Fruit fly (Drosophila melanogaster) whole organism, embryonic: ENCODE data around the gene Rlb1.
A peak's percentile ranks its signal among the peaks of the same experiment; 100 is the strongest.

Source experiments
- BtbVII ChIP-seq: fragments of 200-800 bp; sonication (Bioruptor generic); optimal IDR thresholded peaks from 3 replicates; lab custom pipeline; 2017; ENCODE audit warnings: missing biosample characterization, mild to moderate bottlenecking, missing genetic modification characterization
- CG1024 ChIP-seq: fragments of 200-800 bp; sonication (Bioruptor generic); IDR thresholded peaks from 2 replicates; pipeline ENCODE4 v1.3.6; 2022; ENCODE audit warnings: missing biosample characterization, missing genetic modification characterization
- CG10462 ChIP-seq: fragments of 200-800 bp; sonication (Bioruptor generic); optimal IDR thresholded peaks from 2 replicates; lab custom pipeline; 2016; ENCODE audit warnings: missing biosample characterization, missing genetic modification characterization
- CG13424 ChIP-seq: fragments of 200-800 bp; sonication (Bioruptor generic); optimal IDR thresholded peaks from 2 replicates; lab custom pipeline; 2019; ENCODE audit warnings: missing biosample characterization, mild to moderate bottlenecking, missing genetic modification characterization, moderate library complexity
- CG15011 ChIP-seq: fragments of 200-800 bp; sonication (Bioruptor generic); optimal IDR thresholded peaks from 3 replicates; lab custom pipeline; 2018; ENCODE audit warnings: missing biosample characterization, mild to moderate bottlenecking, missing genetic modification characterization
- CG15514 ChIP-seq: fragments of 200-800 bp; sonication (Bioruptor generic); optimal IDR thresholded peaks from 3 replicates; lab custom pipeline; 2017; ENCODE audit warnings: missing biosample characterization, missing genetic modification characterization, mild to moderate bottlenecking, moderate library complexity, missing genetic modification reagents
- CG16779 ChIP-seq: fragments of 200-800 bp; sonication (Bioruptor generic); IDR thresholded peaks from 2 replicates; pipeline ENCODE4 v1.3.6; 2022; ENCODE audit warnings: missing biosample characterization, missing genetic modification characterization
- CG17912 ChIP-seq: fragments of 200-800 bp; sonication (Bioruptor generic); optimal IDR thresholded peaks from 2 replicates; lab custom pipeline; 2018; ENCODE audit warnings: missing biosample characterization, mild to moderate bottlenecking, missing genetic modification characterization
- CG1832 ChIP-seq: fragments of 200-800 bp; sonication (Bioruptor generic); optimal IDR thresholded peaks from 2 replicates; lab custom pipeline; 2017; ENCODE audit warnings: missing biosample characterization, mild to moderate bottlenecking, missing genetic modification characterization, inconsistent platforms
- CG2712 ChIP-seq: fragments of 200-800 bp; optimal IDR thresholded peaks from 3 replicates; lab custom pipeline; 2019; ENCODE audit warnings: missing biosample characterization, mild to moderate bottlenecking, missing genetic modification characterization, moderate library complexity
- CG31365 ChIP-seq: fragments of 200-800 bp; sonication (Bioruptor generic); optimal IDR thresholded peaks from 2 replicates; lab custom pipeline; 2018; ENCODE audit warnings: missing biosample characterization, mild to moderate bottlenecking, missing genetic modification characterization
- CG34224 ChIP-seq: fragments of 200-800 bp; sonication (Bioruptor generic); IDR thresholded peaks from 3 replicates; pipeline ENCODE4 v1.3.6; 2022; ENCODE audit warnings: missing biosample characterization, missing genetic modification characterization; ENCODE audit not compliant: partially characterized antibody
- CG3847 ChIP-seq: fragments of 200-800 bp; sonication (Bioruptor generic); IDR thresholded peaks from 2 replicates; pipeline ENCODE4 v1.3.6; 2022; ENCODE audit warnings: missing biosample characterization, missing genetic modification characterization
- CG42726 ChIP-seq: fragments of 200-800 bp; sonication (Bioruptor generic); IDR thresholded peaks from 2 replicates; pipeline ENCODE4 v1.3.6; 2022; ENCODE audit warnings: missing biosample characterization, missing genetic modification characterization; ENCODE audit not compliant: partially characterized antibody
- CG5245 ChIP-seq: fragments of 200-800 bp; sonication (Bioruptor generic); optimal IDR thresholded peaks from 3 replicates; lab custom pipeline; 2016; ENCODE audit warnings: missing biosample characterization, missing genetic modification characterization
- CG6175 ChIP-seq: fragments of 200-800 bp; sonication (Bioruptor generic); IDR thresholded peaks from 3 replicates; pipeline ENCODE4 v1.3.6; 2022; ENCODE audit warnings: missing biosample characterization, missing genetic modification characterization
- CG7271 ChIP-seq: fragments of 200-800 bp; sonication (Bioruptor generic); optimal IDR thresholded peaks from 2 replicates; lab custom pipeline; 2018; ENCODE audit warnings: missing biosample characterization, mild to moderate bottlenecking, missing genetic modification characterization, moderate library complexity
- CG9437 ChIP-seq: fragments of 200-800 bp; sonication (Bioruptor generic); optimal IDR thresholded peaks from 2 replicates; lab custom pipeline; 2018; ENCODE audit warnings: missing biosample characterization, mild to moderate bottlenecking, missing genetic modification characterization
- Camta ChIP-seq: fragments of 200-800 bp; sonication (Bioruptor generic); optimal IDR thresholded peaks from 2 replicates; lab custom pipeline; 2016; ENCODE audit warnings: missing biosample characterization, missing genetic modification characterization
- Chrac-16 ChIP-seq: fragments of 200-800 bp; sonication (Bioruptor generic); optimal IDR thresholded peaks from 3 replicates; lab custom pipeline; 2016; ENCODE audit warnings: missing biosample characterization, missing genetic modification characterization
- Dek ChIP-seq: fragments of 200-800 bp; sonication (Bioruptor generic); optimal IDR thresholded peaks from 3 replicates; lab custom pipeline; 2019; ENCODE audit warnings: missing biosample characterization, mild to moderate bottlenecking, missing genetic modification characterization, moderate library complexity
- Dll ChIP-seq: fragments of 200-800 bp; sonication (Bioruptor generic); IDR thresholded peaks from 4 replicates; pipeline ENCODE4 v1.3.6; 2022; ENCODE audit warnings: missing biosample characterization, missing genetic modification characterization; ENCODE audit not compliant: partially characterized antibody
- Gug ChIP-seq: fragments of 200-800 bp; sonication (Bioruptor generic); IDR thresholded peaks from 4 replicates; pipeline ENCODE4 v1.3.6; 2022; ENCODE audit warnings: missing biosample characterization, missing genetic modification characterization
- Hr51 ChIP-seq, 2 experiments: fragments of 200-800 bp; sonication (Bioruptor generic); optimal IDR thresholded peaks; 2 replicates in 1 of 2; 3 replicates in 1 of 2; lab custom pipeline; 2016 to 2018; ENCODE audit warnings: missing biosample characterization in 2 of 2, missing genetic modification characterization in 2 of 2, mild to moderate bottlenecking in 1 of 2, moderate library complexity in 1 of 2
- Kr ChIP-seq: fragments of 200-800 bp; sonication (Bioruptor generic); optimal IDR thresholded peaks from 2 replicates; lab custom pipeline; 2017; ENCODE audit warnings: missing biosample characterization, mild to moderate bottlenecking, missing genetic modification characterization
- Meics ChIP-seq: fragments of 200-800 bp; sonication (Bioruptor generic); optimal IDR thresholded peaks from 2 replicates; lab custom pipeline; 2017; ENCODE audit warnings: missing biosample characterization, mild to moderate bottlenecking, missing genetic modification characterization
- Myb ChIP-seq: fragments of 200-800 bp; sonication (Bioruptor generic); optimal IDR thresholded peaks from 2 replicates; lab custom pipeline; 2016; ENCODE audit warnings: missing biosample characterization, missing genetic modification characterization
- ara ChIP-seq: fragments of 200-800 bp; sonication (Bioruptor generic); IDR thresholded peaks from 2 replicates; pipeline ENCODE4 v1.3.6; 2022; ENCODE audit warnings: missing biosample characterization, missing genetic modification characterization
- ci ChIP-seq: fragments of 200-800 bp; sonication (Bioruptor generic); IDR thresholded peaks from 3 replicates; pipeline ENCODE4 v1.3.6; 2022; ENCODE audit warnings: missing biosample characterization, missing genetic modification characterization
- crp ChIP-seq, 2 experiments: fragments of 200-800 bp; sonication (Bioruptor generic); optimal IDR thresholded peaks; 2 replicates in 1 of 2; 3 replicates in 1 of 2; lab custom pipeline; 2017; ENCODE audit warnings: missing biosample characterization in 2 of 2, missing genetic modification characterization in 2 of 2, mild to moderate bottlenecking in 1 of 2, moderate library complexity in 1 of 2
- ems ChIP-seq: fragments of 200-800 bp; sonication (Bioruptor generic); optimal IDR thresholded peaks from 3 replicates; lab custom pipeline; 2016; ENCODE audit warnings: missing biosample characterization, missing genetic modification characterization
- eve ChIP-seq, 2 experiments: fragments of >200 bp; optimal IDR thresholded peaks; 2 replicates each; lab custom pipeline; 2017; ENCODE audit warnings: missing biosample characterization in 2 of 2, missing genetic modification characterization in 2 of 2
- gsb-n ChIP-seq: fragments of 200-800 bp; sonication (Bioruptor generic); optimal IDR thresholded peaks from 3 replicates; lab custom pipeline; 2018; ENCODE audit warnings: missing biosample characterization, mild to moderate bottlenecking, missing genetic modification characterization
- ham ChIP-seq: fragments of 200-800 bp; sonication (Bioruptor generic); IDR thresholded peaks from 2 replicates; pipeline ENCODE4 v1.3.6; 2022; ENCODE audit warnings: missing biosample characterization, missing genetic modification characterization
- hkb ChIP-seq, 2 experiments: fragments of 200-800 bp in 1 of 2; fragments of >200 bp in 1 of 2; sonication (Bioruptor generic) in 1 of 2; IDR thresholded peaks in 1 of 2; optimal IDR thresholded peaks in 1 of 2; 2 replicates each; pipeline versions ENCODE4 v1.3.6 to Lab custom; 2017 to 2022; ENCODE audit warnings: missing biosample characterization in 1 of 2, missing genetic modification characterization in 1 of 2
- jing ChIP-seq: fragments of 200-800 bp; sonication (Bioruptor generic); optimal IDR thresholded peaks from 2 replicates; lab custom pipeline; 2018; ENCODE audit warnings: missing biosample characterization, mild to moderate bottlenecking, missing genetic modification characterization
- lov ChIP-seq, 2 experiments: fragments of 200-800 bp in 1 of 2; fragments of >200 bp in 1 of 2; sonication (Bioruptor generic) in 1 of 2; IDR thresholded peaks in 1 of 2; optimal IDR thresholded peaks in 1 of 2; 2 replicates in 1 of 2; 3 replicates in 1 of 2; pipeline versions ENCODE4 v1.3.6 to Lab custom; 2017 to 2022; ENCODE audit warnings: missing biosample characterization in 1 of 2, missing genetic modification characterization in 1 of 2
- mld ChIP-seq: fragments of 200-800 bp; sonication (Bioruptor generic); IDR thresholded peaks from 3 replicates; pipeline ENCODE4 v1.3.6; 2022; ENCODE audit warnings: missing biosample characterization, missing genetic modification characterization; ENCODE audit not compliant: partially characterized antibody
- nau ChIP-seq: fragments of 200-800 bp; sonication (Bioruptor generic); optimal IDR thresholded peaks from 3 replicates; lab custom pipeline; 2017; ENCODE audit warnings: missing biosample characterization, mild to moderate bottlenecking, missing genetic modification characterization, missing genetic modification reagents
- nerfin-1 ChIP-seq: fragments of 200-800 bp; sonication (Bioruptor generic); optimal IDR thresholded peaks from 3 replicates; lab custom pipeline; 2019; ENCODE audit warnings: missing biosample characterization, mild to moderate bottlenecking, missing genetic modification characterization, moderate library complexity
- psq ChIP-seq: fragments of 200-800 bp; sonication (Bioruptor generic); optimal IDR thresholded peaks from 2 replicates; lab custom pipeline; 2017; ENCODE audit warnings: missing biosample characterization, missing genetic modification characterization
- ranshi ChIP-seq: fragments of 200-800 bp; sonication (Bioruptor generic); IDR thresholded peaks from 2 replicates; pipeline ENCODE4 v1.3.6; 2022; ENCODE audit warnings: missing biosample characterization, missing genetic modification characterization
- ro ChIP-seq: fragments of 200-800 bp; sonication (Bioruptor generic); IDR thresholded peaks from 2 replicates; pipeline ENCODE4 v1.3.6; 2022; ENCODE audit warnings: missing biosample characterization, missing genetic modification characterization
- row ChIP-seq: fragments of 200-800 bp; sonication (Bioruptor generic); IDR thresholded peaks from 3 replicates; pipeline ENCODE4 v1.3.6; 2022; ENCODE audit warnings: missing biosample characterization, missing genetic modification characterization
- sd ChIP-seq: fragments of 200-800 bp; sonication (Bioruptor generic); optimal IDR thresholded peaks from 3 replicates; lab custom pipeline; 2018; ENCODE audit warnings: missing biosample characterization, mild to moderate bottlenecking, missing genetic modification characterization, moderate library complexity
- sisA ChIP-seq: fragments of 200-800 bp; sonication (Bioruptor generic); IDR thresholded peaks from 2 replicates; pipeline ENCODE4 v1.3.6; 2022; ENCODE audit warnings: missing biosample characterization, missing genetic modification characterization
- sr ChIP-seq: fragments of 200-800 bp; sonication (Bioruptor generic); IDR thresholded peaks from 3 replicates; pipeline ENCODE4 v1.3.6; 2022; ENCODE audit warnings: missing biosample characterization, missing genetic modification characterization
- trh ChIP-seq: fragments of 200-800 bp; sonication (Bioruptor generic); optimal IDR thresholded peaks from 2 replicates; lab custom pipeline; 2016; ENCODE audit warnings: missing biosample characterization, missing genetic modification characterization
- yki ChIP-seq: fragments of >200 bp; optimal IDR thresholded peaks from 3 replicates; lab custom pipeline; 2018
- zfh1 ChIP-seq: fragments of 200-800 bp; sonication (Bioruptor generic); IDR thresholded peaks from 3 replicates; pipeline ENCODE4 v1.3.6; 2022; ENCODE audit warnings: missing biosample characterization, missing genetic modification characterization

Rlb1 gene

dm6 chr3R:9515860-9516344 is 2.8 kb downstream of the Rlb1 start, which contains the start of the genes mRpL47, CG8176 and Kdm3 (continued):
- TF ChIP-seq CG34224 (GFP tag; lab: Robert Waterston, UW) (no peak), CG1832 (GFP tag; lab: Kevin White, UChicago) (no peak), CG6175 (no peak), Dek (peak; percentile 66), CG1024 (GFP tag; lab: Robert Waterston, UW) (no peak), ara (GFP tag; lab: Robert Waterston, UW) (no peak), Kr (no peak), eve (GFP tag; optimal IDR thresholded peaks at IDR 0.05; lab: Kevin White, UChicago) (no peak), nerfin-1 (peak; percentile 81), ems (GFP tag; lab: Kevin White, UChicago) (peak; percentile 35), zfh1 (no peak), ro (GFP tag; lab: Robert Waterston, UW) (no peak), Dll (no peak), CG31365 (no peak), CG17912 (GFP tag; lab: Kevin White, UChicago) (no peak), Chrac-16 (GFP tag; lab: Kevin White, UChicago) (peak; percentile 36), CG13424 (tag; lab: Kevin White, UChicago) (peak; percentile 49), row (GFP tag; lab: Robert Waterston, UW) (no peak), Hr51 (GFP tag; optimal IDR thresholded peaks at IDR 0.05; lab: Kevin White, UChicago) (peak in 1 of 2 experiments; percentile 81), Myb (GFP tag; lab: Kevin White, UChicago) (peak; percentile 85), BtbVII (GFP tag; lab: Kevin White, UChicago) (no peak), gsb-n (tag; lab: Kevin White, UChicago) (peak; percentile 73), CG15514 (GFP tag; lab: Kevin White, UChicago) (peak; percentile 89), sisA (GFP tag; lab: Robert Waterston, UW) (no peak), CG15011 (GFP tag; lab: Kevin White, UChicago) (no peak), Gug (GFP tag; lab: Robert Waterston, UW) (peak; percentile 81; the same call in 3 of the 4 replicates), CG3847 (no peak), CG9437 (no peak), CG5245 (peak; percentile 37), ham (GFP tag; lab: Robert Waterston, UW) (no peak), nau (GFP tag; lab: Kevin White, UChicago) (no peak), jing (no peak), Meics (GFP tag; lab: Kevin White, UChicago) (peak; percentile 30), sr (GFP tag; lab: Robert Waterston, UW) (no peak), CG42726 (GFP tag; lab: Robert Waterston, UW) (no peak), ci (no peak), CG10462 (GFP tag; lab: Kevin White, UChicago) (no peak), psq (GFP tag; lab: Kevin White, UChicago) (peak; percentile 28), lov (optimal IDR thresholded peaks at IDR 0.05; lab: Kevin White, UChicago) (no peak), lov (GFP tag; IDR thresholded peaks at IDR 0.05; lab: Robert Waterston, UW) (no peak), ranshi (GFP tag; lab: Robert Waterston, UW) (no peak), CG2712 (tag; lab: Kevin White, UChicago) (peak; percentile 68), sd (tag; lab: Kevin White, UChicago) (peak; percentile 87), Camta (GFP tag; lab: Kevin White, UChicago) (peak; percentile 23), hkb (optimal IDR thresholded peaks at IDR 0.05; lab: Kevin White, UChicago) (no peak), hkb (GFP tag; IDR thresholded peaks at IDR 0.05; lab: Robert Waterston, UW) (no peak), CG7271 (tag; lab: Kevin White, UChicago) (no peak), trh (GFP tag; lab: Kevin White, UChicago) (no peak), crp (GFP tag; optimal IDR thresholded peaks at IDR 0.05; lab: Kevin White, UChicago) (peak; percentile 64 to 95), yki (no peak), CG16779 (no peak), mld (GFP tag; lab: Robert Waterston, UW) (no peak)
